Worm (Caenorhabditis elegans) whole organism, L2 larva: ENCODE data around the gene ZK550.6.

Source experiments
- alr-1 ChIP-seq: fragments of 150-350 bp; optimal IDR thresholded peaks from 2 replicates; lab custom pipeline; 2014; ENCODE audit warnings: missing biosample characterization, missing genetic modification characterization
- ceh-82 ChIP-seq: fragments of 150-350 bp; optimal IDR thresholded peaks from 2 replicates; lab custom pipeline; 2014; ENCODE audit warnings: missing biosample characterization, missing genetic modification characterization
- elt-1 ChIP-seq: fragments of 150-350 bp; optimal IDR thresholded peaks from 2 replicates; lab custom pipeline; 2014; ENCODE audit warnings: missing biosample characterization, missing genetic modification characterization
- fos-1 ChIP-seq: fragments of 150-350 bp; optimal IDR thresholded peaks from 2 replicates; lab custom pipeline; 2014; ENCODE audit warnings: missing biosample characterization, missing genetic modification characterization
- mdl-1 ChIP-seq, 2 experiments: fragments of 150-350 bp in 1 of 2; sonication (generic microtip) in 1 of 2; optimal IDR thresholded peaks; 2 replicates each; lab custom pipeline; 2017; ENCODE audit warnings: missing biosample characterization in 2 of 2, missing genetic modification characterization in 2 of 2
- nhr-12 ChIP-seq: fragments of 150-350 bp; optimal IDR thresholded peaks from 2 replicates; lab custom pipeline; 2014; ENCODE audit warnings: missing biosample characterization, missing genetic modification characterization
- nhr-25 ChIP-seq: fragments of 150-350 bp; sonication (generic microtip); optimal IDR thresholded peaks from 3 replicates; lab custom pipeline; 2014; ENCODE audit warnings: missing biosample characterization, missing genetic modification characterization
- nhr-77 ChIP-seq: fragments of 150-350 bp; optimal IDR thresholded peaks from 2 replicates; lab custom pipeline; 2014; ENCODE audit warnings: missing biosample characterization, missing genetic modification characterization
- skn-1 ChIP-seq: sonication (generic microtip); optimal IDR thresholded peaks from 2 replicates; lab custom pipeline; 2017; ENCODE audit warnings: missing biosample characterization, missing genetic modification characterization
- snpc-4 ChIP-seq: fragments of 150-350 bp; optimal IDR thresholded peaks from 2 replicates; lab custom pipeline; 2014; ENCODE audit warnings: missing biosample characterization, missing genetic modification characterization
- unc-39 ChIP-seq: fragments of 150-350 bp; optimal IDR thresholded peaks from 2 replicates; lab custom pipeline; 2014; ENCODE audit warnings: missing biosample characterization, missing genetic modification characterization
- unc-62 ChIP-seq: fragments of 150-350 bp; optimal IDR thresholded peaks from 2 replicates; lab custom pipeline; 2014; ENCODE audit warnings: missing biosample characterization, missing genetic modification reagents, missing genetic modification characterization
- ztf-11 ChIP-seq: sonication (generic microtip); optimal IDR thresholded peaks from 2 replicates; lab custom pipeline; 2017; ENCODE audit warnings: missing biosample characterization, missing genetic modification characterization
- ztf-4 ChIP-seq: fragments of 150-350 bp; optimal IDR thresholded peaks from 2 replicates; lab custom pipeline; 2014; ENCODE audit warnings: missing biosample characterization, missing genetic modification characterization

ce11 chrIV:17278363-17278762 lies 16.1 kb upstream of the ZK550.6 start:
- TF ChIP-seq unc-39 (no peak), ceh-82 (tag; lab: Kevin White, UChicago) (peak; percentile 82), ztf-11 (peak; percentile 35), fos-1 (tag; lab: Kevin White, UChicago) (peak; percentile 92), ztf-4 (tag; lab: Kevin White, UChicago) (peak; percentile 95), mdl-1 (tag; optimal IDR thresholded peaks at IDR 0.05; lab: Kevin White, UChicago) (peak in 1 of 2 experiments; percentile 76), unc-62 (peak; percentile 38), skn-1 (tag; lab: Kevin White, UChicago) (peak; percentile 43), snpc-4 (tag; lab: Kevin White, UChicago) (peak; percentile 65), nhr-25 (peak; percentile 97), alr-1 (no peak), nhr-12 (tag; lab: Kevin White, UChicago) (no peak), elt-1 (tag; lab: Kevin White, UChicago) (no peak), nhr-77 (tag; lab: Kevin White, UChicago) (peak; percentile 71)
